Worm (Caenorhabditis elegans) whole organism, L2 larva: ENCODE data around the gene wrt-4.
A peak's percentile ranks its signal among the peaks of the same experiment; 100 is the strongest.

Experiments
- C34F6.9 ChIP-seq: fragments of 150-350 bp; optimal IDR thresholded peaks from 2 replicates; lab custom pipeline; 2014; ENCODE audit warnings: missing biosample characterization, missing genetic modification characterization
- Y55F3AM.14 ChIP-seq: fragments of 200-800 bp; sonication (Bioruptor generic); optimal IDR thresholded peaks from 2 replicates; lab custom pipeline; 2018; ENCODE audit warnings: mild to moderate bottlenecking, missing genetic modification characterization, missing compliant biosample characterization
- ZK546.5 ChIP-seq: sonication (generic microtip); optimal IDR thresholded peaks from 2 replicates; lab custom pipeline; 2017; ENCODE audit warnings: missing biosample characterization, missing genetic modification characterization
- aly-2 ChIP-seq: fragments of 150-350 bp; optimal IDR thresholded peaks from 2 replicates; lab custom pipeline; 2014; ENCODE audit warnings: missing biosample characterization, missing genetic modification characterization
- blmp-1 ChIP-seq: sonication (generic microtip); optimal IDR thresholded peaks from 2 replicates; lab custom pipeline; 2017; ENCODE audit warnings: missing genetic modification characterization, mild to moderate bottlenecking, missing compliant biosample characterization, antibody characterized with exemption, moderate library complexity; ENCODE audit not compliant: insufficient read depth
- ceh-16 ChIP-seq: fragments of 150-350 bp; optimal IDR thresholded peaks from 2 replicates; lab custom pipeline; 2014; ENCODE audit warnings: missing biosample characterization, missing genetic modification characterization
- ceh-82 ChIP-seq: fragments of 150-350 bp; optimal IDR thresholded peaks from 2 replicates; lab custom pipeline; 2014; ENCODE audit warnings: missing biosample characterization, missing genetic modification characterization
- crh-2 ChIP-seq: sonication (generic microtip); optimal IDR thresholded peaks from 2 replicates; lab custom pipeline; 2017; ENCODE audit warnings: missing biosample characterization, missing genetic modification characterization
- dmd-4 ChIP-seq: sonication (generic microtip); optimal IDR thresholded peaks from 2 replicates; lab custom pipeline; 2017; ENCODE audit warnings: missing biosample characterization, missing genetic modification characterization
- elt-3 ChIP-seq: sonication (generic microtip); optimal IDR thresholded peaks from 2 replicates; lab custom pipeline; 2017; ENCODE audit warnings: missing biosample characterization, missing genetic modification characterization
- fos-1 ChIP-seq: fragments of 150-350 bp; optimal IDR thresholded peaks from 2 replicates; lab custom pipeline; 2014; ENCODE audit warnings: missing biosample characterization, missing genetic modification characterization
- lin-11 ChIP-seq: fragments of 150-350 bp; sonication (generic microtip); optimal IDR thresholded peaks from 2 replicates; lab custom pipeline; 2014; ENCODE audit warnings: missing biosample characterization, missing genetic modification characterization, inconsistent platforms, mixed read lengths
- lin-13 ChIP-seq: fragments of 150-350 bp; optimal IDR thresholded peaks from 2 replicates; lab custom pipeline; 2014; ENCODE audit warnings: missing biosample characterization, missing genetic modification reagents, missing genetic modification characterization
- lsy-2 ChIP-seq, 2 experiments: fragments of 150-350 bp in 1 of 2; sonication (generic microtip) in 1 of 2; optimal IDR thresholded peaks; 2 replicates each; lab custom pipeline; 2014 to 2017; ENCODE audit warnings: missing biosample characterization in 2 of 2, missing genetic modification characterization in 2 of 2
- mab-5 ChIP-seq: fragments of 150-350 bp; optimal IDR thresholded peaks from 2 replicates; lab custom pipeline; 2014; ENCODE audit warnings: missing biosample characterization, missing genetic modification characterization
- mbf-1 ChIP-seq: sonication (generic microtip); optimal IDR thresholded peaks from 2 replicates; lab custom pipeline; 2017; ENCODE audit warnings: missing biosample characterization, missing genetic modification characterization
- mdl-1 ChIP-seq, 2 experiments: fragments of 150-350 bp in 1 of 2; sonication (generic microtip) in 1 of 2; optimal IDR thresholded peaks; 2 replicates each; lab custom pipeline; 2017; ENCODE audit warnings: missing biosample characterization in 2 of 2, missing genetic modification characterization in 2 of 2
- nhr-10 ChIP-seq: sonication (generic microtip); optimal IDR thresholded peaks from 2 replicates; lab custom pipeline; 2017; ENCODE audit warnings: missing biosample characterization, missing genetic modification characterization
- nhr-129 ChIP-seq: fragments of 150-350 bp; optimal IDR thresholded peaks from 2 replicates; lab custom pipeline; 2014; ENCODE audit warnings: missing biosample characterization, missing genetic modification characterization
- nhr-21 ChIP-seq: fragments of 150-350 bp; optimal IDR thresholded peaks from 2 replicates; lab custom pipeline; 2014; ENCODE audit warnings: missing biosample characterization, missing genetic modification characterization
- nhr-23 ChIP-seq: fragments of 150-350 bp; optimal IDR thresholded peaks from 2 replicates; lab custom pipeline; 2014; ENCODE audit warnings: missing biosample characterization, missing genetic modification reagents, missing genetic modification characterization
- nhr-237 ChIP-seq: fragments of 150-350 bp; optimal IDR thresholded peaks from 2 replicates; lab custom pipeline; 2014; ENCODE audit warnings: missing biosample characterization, missing genetic modification characterization
- nhr-77 ChIP-seq: fragments of 150-350 bp; optimal IDR thresholded peaks from 2 replicates; lab custom pipeline; 2014; ENCODE audit warnings: missing biosample characterization, missing genetic modification characterization
- peb-1 ChIP-seq: fragments of 150-350 bp; optimal IDR thresholded peaks from 2 replicates; lab custom pipeline; 2014; ENCODE audit warnings: missing biosample characterization, missing genetic modification characterization
- sem-4 ChIP-seq: fragments of 150-350 bp; optimal IDR thresholded peaks from 2 replicates; lab custom pipeline; 2014; ENCODE audit warnings: missing biosample characterization, missing genetic modification reagents, missing genetic modification characterization
- skn-1 ChIP-seq: sonication (generic microtip); optimal IDR thresholded peaks from 2 replicates; lab custom pipeline; 2017; ENCODE audit warnings: missing biosample characterization, missing genetic modification characterization
- sma-3 ChIP-seq: sonication (generic microtip); optimal IDR thresholded peaks from 2 replicates; lab custom pipeline; 2016; ENCODE audit warnings: missing genetic modification reagents, missing genetic modification characterization, missing compliant biosample characterization
- sma-9 ChIP-seq, 2 experiments: fragments of 150-350 bp in 1 of 2; sonication (generic microtip) in 1 of 2; optimal IDR thresholded peaks; 2 replicates each; lab custom pipeline; 2014 to 2016; ENCODE audit warnings: missing genetic modification characterization in 2 of 2, mild to moderate bottlenecking in 1 of 2, missing biosample characterization in 1 of 2, missing compliant biosample characterization in 1 of 2, missing genetic modification reagents in 1 of 2, moderate library complexity in 1 of 2
- snpc-4 ChIP-seq: fragments of 150-350 bp; optimal IDR thresholded peaks from 2 replicates; lab custom pipeline; 2014; ENCODE audit warnings: missing biosample characterization, missing genetic modification characterization
- unc-39 ChIP-seq: fragments of 150-350 bp; optimal IDR thresholded peaks from 2 replicates; lab custom pipeline; 2014; ENCODE audit warnings: missing biosample characterization, missing genetic modification characterization
- unc-55 ChIP-seq: fragments of 150-350 bp; sonication (generic microtip); optimal IDR thresholded peaks from 3 replicates; lab custom pipeline; 2014; ENCODE audit warnings: missing biosample characterization, missing genetic modification reagents, missing genetic modification characterization
- unc-62 ChIP-seq: fragments of 150-350 bp; optimal IDR thresholded peaks from 2 replicates; lab custom pipeline; 2014; ENCODE audit warnings: missing biosample characterization, missing genetic modification reagents, missing genetic modification characterization
- zag-1 ChIP-seq: fragments of 150-350 bp; optimal IDR thresholded peaks from 2 replicates; lab custom pipeline; 2014; ENCODE audit warnings: missing biosample characterization, missing genetic modification characterization
- ztf-1 ChIP-seq: fragments of 200-800 bp; sonication (Bioruptor generic); conservative IDR thresholded peaks from 2 replicates; pipeline ENCODE4 v1.3.6; 2022; ENCODE audit warnings: missing genetic modification characterization, missing compliant biosample characterization
- ztf-11 ChIP-seq: sonication (generic microtip); optimal IDR thresholded peaks from 2 replicates; lab custom pipeline; 2017; ENCODE audit warnings: missing biosample characterization, missing genetic modification characterization
- ztf-4 ChIP-seq: fragments of 150-350 bp; optimal IDR thresholded peaks from 2 replicates; lab custom pipeline; 2014; ENCODE audit warnings: missing biosample characterization, missing genetic modification characterization

Gene wrt-4

DNA sequence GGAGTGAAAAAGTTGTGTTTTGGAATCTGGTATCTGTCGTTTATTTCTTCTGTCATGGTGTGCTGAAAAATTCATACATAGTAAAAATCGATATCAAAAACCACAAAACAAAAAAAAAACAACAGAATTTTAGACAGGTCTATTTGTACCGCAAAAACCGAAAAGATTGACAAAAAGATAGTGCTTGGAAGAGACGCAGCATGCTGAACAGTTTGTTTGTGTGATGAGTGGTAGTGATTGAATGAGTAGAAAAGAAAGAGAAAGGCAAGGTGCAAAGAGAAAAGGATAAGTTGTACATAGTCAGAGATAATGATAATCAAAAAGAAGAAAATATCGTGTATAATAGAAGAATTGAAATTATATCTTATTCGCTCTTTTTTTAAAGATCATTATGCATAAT lies 15.6 kb upstream of the wrt-4 start, which contains the start of gene Y7A5A.2:
TSS of gene Y7A5A.2 (minus strand) at position 62 of the 400 bp plus-strand sequence.
- TF ChIP-seq ztf-4 (tag; lab: Kevin White, UChicago) (no peak), fos-1 (tag; lab: Kevin White, UChicago) (peak; percentile 35), blmp-1 (peak; percentile 54), nhr-21 (no peak), mbf-1 (no peak), sma-9 (GFP tag; optimal IDR thresholded peaks at IDR 0.05; lab: Kevin White, UChicago) (peak; percentile 12), sma-9 (tag; optimal IDR thresholded peaks at IDR 0.05; lab: Kevin White, UChicago) (no peak), nhr-129 (tag; lab: Kevin White, UChicago) (peak; percentile 11)

DNA sequence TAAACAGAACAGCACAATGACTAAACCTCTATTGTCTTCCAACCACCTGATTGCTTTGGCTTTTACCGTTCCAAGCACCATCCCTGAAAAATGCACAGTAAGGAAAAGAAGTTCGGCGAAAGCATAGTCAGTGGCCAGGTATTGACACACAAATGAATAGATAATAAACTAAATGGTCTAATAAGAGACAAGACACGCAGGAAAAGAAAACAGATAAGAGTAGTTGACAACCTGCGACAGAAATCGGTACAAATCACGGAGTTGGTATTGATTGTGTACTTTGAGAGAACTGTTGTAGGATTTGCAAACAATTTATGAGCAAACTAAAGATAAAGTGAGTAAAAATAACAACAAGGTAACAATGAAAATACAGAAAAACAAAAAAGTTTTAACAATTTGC lies 14.3 kb upstream of the wrt-4 start, which contains the start of gene Y7A5A.1:
TSS of gene Y7A5A.1 (minus strand) at position 83 of the 400 bp plus-strand sequence.
- TF ChIP-seq unc-62 (GFP tag; lab: Kevin White, UChicago) (no peak), C34F6.9 (tag; lab: Kevin White, UChicago) (no peak), lin-11 (no peak), mab-5 (tag; lab: Kevin White, UChicago) (no peak), fos-1 (tag; lab: Kevin White, UChicago) (peak; percentile 66)

DNA sequence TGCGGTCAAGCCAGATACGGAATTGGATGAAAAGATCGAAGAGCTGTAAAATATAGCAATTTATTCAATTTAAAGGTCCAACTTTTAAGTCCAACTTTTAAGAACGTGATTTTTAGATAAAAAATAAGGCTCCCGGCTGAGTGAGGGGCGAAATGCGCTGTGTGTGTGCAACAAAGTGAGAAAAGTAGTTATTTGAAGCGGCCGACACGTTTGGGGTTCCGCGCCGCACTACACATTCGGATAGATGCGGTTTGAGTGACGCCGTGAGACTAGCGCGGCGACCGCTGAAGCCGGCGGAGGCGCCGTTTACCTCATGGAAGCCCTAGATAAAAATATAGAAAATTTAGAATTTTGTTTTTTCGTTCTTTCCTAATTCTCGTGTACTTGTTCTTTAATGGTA lies 13.7 kb upstream of the wrt-4 start:
- TF ChIP-seq skn-1 (tag; lab: Kevin White, UChicago) (no peak), mdl-1 (tag; optimal IDR thresholded peaks at IDR 0.05; lab: Kevin White, UChicago) (no peak), aly-2 (no peak), zag-1 (tag; lab: Kevin White, UChicago) (no peak), snpc-4 (tag; lab: Kevin White, UChicago) (peak; percentile 20), sma-3 (GFP tag; lab: Kevin White, UChicago) (no peak)

DNA sequence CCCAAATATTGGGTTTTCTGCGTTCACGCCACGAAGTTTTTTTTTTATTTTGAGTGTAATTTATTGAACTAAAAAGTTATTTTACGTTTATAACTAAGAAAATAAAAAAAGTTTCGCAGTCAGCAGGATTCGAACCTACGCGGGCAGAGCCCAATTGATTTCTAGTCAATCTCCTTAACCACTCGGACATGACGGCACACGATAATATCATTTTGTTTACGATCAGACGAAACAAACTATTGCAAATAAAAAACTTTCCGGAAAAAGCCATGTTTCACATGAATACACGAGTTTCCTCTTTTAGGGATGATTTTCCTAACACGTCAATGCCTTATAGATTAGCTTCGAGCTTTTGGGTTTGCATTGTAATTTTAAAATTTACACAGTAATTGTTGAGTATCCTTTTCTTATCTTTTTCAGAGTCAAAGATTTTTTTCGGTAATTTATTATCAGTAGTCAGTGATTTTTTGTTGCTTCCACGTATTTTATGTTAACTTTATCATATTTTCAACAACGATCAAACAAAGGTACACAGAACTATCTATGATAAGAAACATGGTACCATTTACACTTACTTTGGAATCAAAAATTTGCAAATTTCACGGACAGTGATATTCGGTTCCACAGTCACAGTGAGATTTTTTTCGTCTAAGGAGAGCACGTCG lies 13.0 kb upstream of the wrt-4 start:
- TF ChIP-seq fos-1 (tag; lab: Kevin White, UChicago), result peak; percentile 18
- TF ChIP-seq ZK546.5, result no peak
- no peak for TF ChIP-seq lsy-2 (tag; optimal IDR thresholded peaks at IDR 0.05; lab: Kevin White, UChicago)
- TF ChIP-seq snpc-4 (tag; lab: Kevin White, UChicago), result no peak
- no peak for TF ChIP-seq sma-9 (GFP tag; optimal IDR thresholded peaks at IDR 0.05; lab: Kevin White, UChicago)
- no peak for TF ChIP-seq sma-9 (tag; optimal IDR thresholded peaks at IDR 0.05; lab: Kevin White, UChicago)
- no peak for TF ChIP-seq ztf-11 (tag; lab: Kevin White, UChicago)

DNA sequence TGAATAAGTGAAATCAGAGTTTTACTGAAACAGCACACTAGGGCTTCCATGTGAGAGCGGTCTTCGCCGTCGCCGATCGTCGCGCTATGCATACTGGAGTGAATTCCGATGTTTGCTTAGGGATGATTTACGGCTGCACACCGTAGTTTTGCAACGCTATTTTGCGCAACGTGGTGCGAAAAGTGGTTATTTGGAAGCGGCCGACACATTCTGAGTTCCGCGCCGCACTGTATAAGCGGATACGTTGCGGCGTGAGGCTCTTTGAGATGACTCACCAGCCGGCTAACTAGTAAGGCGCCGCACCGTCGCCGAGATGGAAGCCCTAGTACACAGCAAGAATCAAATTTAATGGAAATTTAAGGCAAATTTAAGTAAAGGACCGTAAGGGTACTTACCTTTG lies 11.5 kb upstream of the wrt-4 start:
- TF ChIP-seq crh-2 (tag; lab: Kevin White, UChicago), result no peak
- TF ChIP-seq ceh-82, result no peak
- TF ChIP-seq ceh-16 (tag; lab: Kevin White, UChicago), result no peak
- TF ChIP-seq blmp-1, result no peak
- no peak for TF ChIP-seq ZK546.5
- no peak for TF ChIP-seq nhr-77
- no peak for TF ChIP-seq aly-2
- TF ChIP-seq ztf-4 (tag; lab: Kevin White, UChicago), result no peak
- TF ChIP-seq peb-1 (tag; lab: Kevin White, UChicago), result no peak
- TF ChIP-seq unc-39, result no peak
- no peak for TF ChIP-seq mab-5 (tag; lab: Kevin White, UChicago)

DNA sequence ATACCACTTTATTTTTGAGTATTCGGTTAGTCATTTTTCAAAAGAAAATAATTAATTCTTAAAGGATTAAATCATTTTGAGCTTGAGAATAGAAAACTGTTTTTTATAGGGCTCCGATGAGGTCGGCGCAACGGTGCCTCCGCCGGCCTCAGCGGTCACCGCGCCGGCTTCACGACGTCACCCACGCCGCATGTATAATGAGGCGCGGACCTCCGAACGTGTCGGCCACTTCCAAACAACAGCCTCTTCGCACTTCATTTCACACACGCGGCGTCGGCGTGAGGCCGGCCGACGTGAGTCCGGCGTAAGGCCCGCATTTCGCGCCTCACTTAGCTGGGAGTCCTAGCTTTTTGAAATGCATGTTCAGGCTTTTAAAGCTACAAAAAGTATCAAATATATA lies 9.8 kb upstream of the wrt-4 start:
- TF ChIP-seq dmd-4 (no peak), unc-55 (GFP tag; lab: Kevin White, UChicago) (no peak), aly-2 (no peak), ztf-4 (tag; lab: Kevin White, UChicago) (no peak), ZK546.5 (no peak)

DNA sequence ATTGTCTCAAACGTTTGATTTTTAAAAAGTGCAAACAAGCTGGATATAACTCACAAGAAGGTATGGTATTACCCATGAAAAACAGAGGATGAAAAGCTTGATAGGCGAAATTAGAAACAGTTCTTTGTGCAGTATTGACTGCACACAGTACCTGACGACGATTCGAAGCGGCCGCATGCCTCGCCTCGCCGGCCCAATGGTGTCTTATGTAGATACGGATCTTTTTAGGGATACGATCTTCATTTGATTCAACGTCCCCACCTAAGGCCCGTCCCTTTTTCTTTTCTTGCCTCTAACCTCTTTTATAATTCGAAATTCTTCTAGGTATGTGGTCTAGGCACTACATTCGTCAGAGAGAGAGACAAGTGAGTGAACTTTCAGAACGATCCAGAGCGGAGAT lies 9.1 kb upstream of the wrt-4 start, which contains the start of gene bus-17:
TSS of gene bus-17 (minus strand) at position 208 of the 400 bp plus-strand sequence.
- TF ChIP-seq Y55F3AM.14 (GFP tag; lab: Kevin White, UChicago) (no peak), unc-39 (no peak), sma-3 (GFP tag; lab: Kevin White, UChicago) (no peak), mab-5 (tag; lab: Kevin White, UChicago) (no peak), nhr-237 (tag; lab: Kevin White, UChicago) (no peak), skn-1 (tag; lab: Kevin White, UChicago) (no peak), sem-4 (tag; lab: Kevin White, UChicago) (no peak), nhr-23 (no peak), lin-13 (GFP tag; lab: Kevin White, UChicago) (no peak), nhr-10 (no peak), zag-1 (tag; lab: Kevin White, UChicago) (no peak), ztf-1 (GFP tag; lab: Robert Waterston, UW) (no peak), elt-3 (no peak), blmp-1 (no peak), ztf-11 (tag; lab: Kevin White, UChicago) (no peak)
